Worm (Caenorhabditis elegans) whole organism, L2 larva: ENCODE measurements around the gene pes-4.

ENCODE experiments used
- C34F6.9 ChIP-seq: fragments of 150-350 bp; optimal IDR thresholded peaks from 2 replicates; lab custom pipeline; 2014; ENCODE audit warnings: missing biosample characterization, missing genetic modification characterization
- F13H6.1 ChIP-seq: sonication (generic microtip); optimal IDR thresholded peaks from 2 replicates; lab custom pipeline; 2016; ENCODE audit warnings: missing genetic modification characterization, missing compliant biosample characterization
- R02D3.7 ChIP-seq: fragments of 150-350 bp; optimal IDR thresholded peaks from 2 replicates; lab custom pipeline; 2014; ENCODE audit warnings: missing biosample characterization, missing genetic modification characterization
- Y55F3AM.14 ChIP-seq: fragments of 200-800 bp; sonication (Bioruptor generic); optimal IDR thresholded peaks from 2 replicates; lab custom pipeline; 2018; ENCODE audit warnings: mild to moderate bottlenecking, missing genetic modification characterization, missing compliant biosample characterization
- ZK546.5 ChIP-seq: sonication (generic microtip); optimal IDR thresholded peaks from 2 replicates; lab custom pipeline; 2017; ENCODE audit warnings: missing biosample characterization, missing genetic modification characterization
- alr-1 ChIP-seq: fragments of 150-350 bp; optimal IDR thresholded peaks from 2 replicates; lab custom pipeline; 2014; ENCODE audit warnings: missing biosample characterization, missing genetic modification characterization
- aly-2 ChIP-seq: fragments of 150-350 bp; optimal IDR thresholded peaks from 2 replicates; lab custom pipeline; 2014; ENCODE audit warnings: missing biosample characterization, missing genetic modification characterization
- ama-1 ChIP-seq: fragments of 150-350 bp; optimal IDR thresholded peaks from 2 replicates; lab custom pipeline; 2018; ENCODE audit warnings: inconsistent platforms
- blmp-1 ChIP-seq: sonication (generic microtip); optimal IDR thresholded peaks from 2 replicates; lab custom pipeline; 2017; ENCODE audit warnings: missing genetic modification characterization, mild to moderate bottlenecking, missing compliant biosample characterization, antibody characterized with exemption, moderate library complexity; ENCODE audit not compliant: insufficient read depth
- ceh-16 ChIP-seq: fragments of 150-350 bp; optimal IDR thresholded peaks from 2 replicates; lab custom pipeline; 2014; ENCODE audit warnings: missing biosample characterization, missing genetic modification characterization
- ceh-82 ChIP-seq: fragments of 150-350 bp; optimal IDR thresholded peaks from 2 replicates; lab custom pipeline; 2014; ENCODE audit warnings: missing biosample characterization, missing genetic modification characterization
- crh-2 ChIP-seq: sonication (generic microtip); optimal IDR thresholded peaks from 2 replicates; lab custom pipeline; 2017; ENCODE audit warnings: missing biosample characterization, missing genetic modification characterization
- dmd-4 ChIP-seq: sonication (generic microtip); optimal IDR thresholded peaks from 2 replicates; lab custom pipeline; 2017; ENCODE audit warnings: missing biosample characterization, missing genetic modification characterization
- egl-27 ChIP-seq: sonication (generic microtip); optimal IDR thresholded peaks from 3 replicates; lab custom pipeline; 2017; ENCODE audit warnings: missing biosample characterization, missing genetic modification reagents, missing genetic modification characterization
- elt-1 ChIP-seq: fragments of 150-350 bp; optimal IDR thresholded peaks from 2 replicates; lab custom pipeline; 2014; ENCODE audit warnings: missing biosample characterization, missing genetic modification characterization
- elt-3 ChIP-seq: sonication (generic microtip); optimal IDR thresholded peaks from 2 replicates; lab custom pipeline; 2017; ENCODE audit warnings: missing biosample characterization, missing genetic modification characterization
- fos-1 ChIP-seq: fragments of 150-350 bp; optimal IDR thresholded peaks from 2 replicates; lab custom pipeline; 2014; ENCODE audit warnings: missing biosample characterization, missing genetic modification characterization
- gmeb-1 ChIP-seq: fragments of 150-350 bp; optimal IDR thresholded peaks from 2 replicates; lab custom pipeline; 2014; ENCODE audit warnings: missing biosample characterization, missing genetic modification characterization
- lin-11 ChIP-seq: fragments of 150-350 bp; sonication (generic microtip); optimal IDR thresholded peaks from 2 replicates; lab custom pipeline; 2014; ENCODE audit warnings: missing biosample characterization, missing genetic modification characterization, inconsistent platforms, mixed read lengths
- lin-13 ChIP-seq: fragments of 150-350 bp; optimal IDR thresholded peaks from 2 replicates; lab custom pipeline; 2014; ENCODE audit warnings: missing biosample characterization, missing genetic modification reagents, missing genetic modification characterization
- lin-39 ChIP-seq: fragments of 150-350 bp; optimal IDR thresholded peaks from 2 replicates; lab custom pipeline; 2014; ENCODE audit warnings: missing biosample characterization, missing genetic modification reagents, missing genetic modification characterization
- lsy-2 ChIP-seq, 2 experiments: fragments of 150-350 bp in 1 of 2; sonication (generic microtip) in 1 of 2; optimal IDR thresholded peaks; 2 replicates each; lab custom pipeline; 2014 to 2017; ENCODE audit warnings: missing biosample characterization in 2 of 2, missing genetic modification characterization in 2 of 2
- mab-5 ChIP-seq: fragments of 150-350 bp; optimal IDR thresholded peaks from 2 replicates; lab custom pipeline; 2014; ENCODE audit warnings: missing biosample characterization, missing genetic modification characterization
- mbf-1 ChIP-seq: sonication (generic microtip); optimal IDR thresholded peaks from 2 replicates; lab custom pipeline; 2017; ENCODE audit warnings: missing biosample characterization, missing genetic modification characterization
- mdl-1 ChIP-seq, 2 experiments: fragments of 150-350 bp in 1 of 2; sonication (generic microtip) in 1 of 2; optimal IDR thresholded peaks; 2 replicates each; lab custom pipeline; 2017; ENCODE audit warnings: missing biosample characterization in 2 of 2, missing genetic modification characterization in 2 of 2
- nhr-10 ChIP-seq: sonication (generic microtip); optimal IDR thresholded peaks from 2 replicates; lab custom pipeline; 2017; ENCODE audit warnings: missing biosample characterization, missing genetic modification characterization
- nhr-11 ChIP-seq: fragments of 150-350 bp; optimal IDR thresholded peaks from 2 replicates; lab custom pipeline; 2014; ENCODE audit warnings: missing biosample characterization, missing genetic modification characterization
- nhr-12 ChIP-seq: fragments of 150-350 bp; optimal IDR thresholded peaks from 2 replicates; lab custom pipeline; 2014; ENCODE audit warnings: missing biosample characterization, missing genetic modification characterization
- nhr-129 ChIP-seq: fragments of 150-350 bp; optimal IDR thresholded peaks from 2 replicates; lab custom pipeline; 2014; ENCODE audit warnings: missing biosample characterization, missing genetic modification characterization
- nhr-21 ChIP-seq: fragments of 150-350 bp; optimal IDR thresholded peaks from 2 replicates; lab custom pipeline; 2014; ENCODE audit warnings: missing biosample characterization, missing genetic modification characterization
- nhr-23 ChIP-seq: fragments of 150-350 bp; optimal IDR thresholded peaks from 2 replicates; lab custom pipeline; 2014; ENCODE audit warnings: missing biosample characterization, missing genetic modification reagents, missing genetic modification characterization
- nhr-237 ChIP-seq: fragments of 150-350 bp; optimal IDR thresholded peaks from 2 replicates; lab custom pipeline; 2014; ENCODE audit warnings: missing biosample characterization, missing genetic modification characterization
- nhr-25 ChIP-seq: fragments of 150-350 bp; sonication (generic microtip); optimal IDR thresholded peaks from 3 replicates; lab custom pipeline; 2014; ENCODE audit warnings: missing biosample characterization, missing genetic modification characterization
- nhr-6 ChIP-seq: fragments of 150-350 bp; optimal IDR thresholded peaks from 2 replicates; lab custom pipeline; 2014; ENCODE audit warnings: missing biosample characterization, missing genetic modification characterization
- nhr-77 ChIP-seq: fragments of 150-350 bp; optimal IDR thresholded peaks from 2 replicates; lab custom pipeline; 2014; ENCODE audit warnings: missing biosample characterization, missing genetic modification characterization
- peb-1 ChIP-seq: fragments of 150-350 bp; optimal IDR thresholded peaks from 2 replicates; lab custom pipeline; 2014; ENCODE audit warnings: missing biosample characterization, missing genetic modification characterization
- sem-4 ChIP-seq: fragments of 150-350 bp; optimal IDR thresholded peaks from 2 replicates; lab custom pipeline; 2014; ENCODE audit warnings: missing biosample characterization, missing genetic modification reagents, missing genetic modification characterization
- skn-1 ChIP-seq: sonication (generic microtip); optimal IDR thresholded peaks from 2 replicates; lab custom pipeline; 2017; ENCODE audit warnings: missing biosample characterization, missing genetic modification characterization
- sma-3 ChIP-seq: sonication (generic microtip); optimal IDR thresholded peaks from 2 replicates; lab custom pipeline; 2016; ENCODE audit warnings: missing genetic modification reagents, missing genetic modification characterization, missing compliant biosample characterization
- sma-9 ChIP-seq, 2 experiments: fragments of 150-350 bp in 1 of 2; sonication (generic microtip) in 1 of 2; optimal IDR thresholded peaks; 2 replicates each; lab custom pipeline; 2014 to 2016; ENCODE audit warnings: missing genetic modification characterization in 2 of 2, mild to moderate bottlenecking in 1 of 2, missing biosample characterization in 1 of 2, missing compliant biosample characterization in 1 of 2, missing genetic modification reagents in 1 of 2, moderate library complexity in 1 of 2
- snpc-4 ChIP-seq: fragments of 150-350 bp; optimal IDR thresholded peaks from 2 replicates; lab custom pipeline; 2014; ENCODE audit warnings: missing biosample characterization, missing genetic modification characterization
- unc-39 ChIP-seq: fragments of 150-350 bp; optimal IDR thresholded peaks from 2 replicates; lab custom pipeline; 2014; ENCODE audit warnings: missing biosample characterization, missing genetic modification characterization
- unc-55 ChIP-seq: fragments of 150-350 bp; sonication (generic microtip); optimal IDR thresholded peaks from 3 replicates; lab custom pipeline; 2014; ENCODE audit warnings: missing biosample characterization, missing genetic modification reagents, missing genetic modification characterization
- unc-62 ChIP-seq: fragments of 150-350 bp; optimal IDR thresholded peaks from 2 replicates; lab custom pipeline; 2014; ENCODE audit warnings: missing biosample characterization, missing genetic modification reagents, missing genetic modification characterization
- zag-1 ChIP-seq: fragments of 150-350 bp; optimal IDR thresholded peaks from 2 replicates; lab custom pipeline; 2014; ENCODE audit warnings: missing biosample characterization, missing genetic modification characterization
- ztf-1 ChIP-seq: fragments of 200-800 bp; sonication (Bioruptor generic); conservative IDR thresholded peaks from 2 replicates; pipeline ENCODE4 v1.3.6; 2022; ENCODE audit warnings: missing genetic modification characterization, missing compliant biosample characterization
- ztf-11 ChIP-seq: sonication (generic microtip); optimal IDR thresholded peaks from 2 replicates; lab custom pipeline; 2017; ENCODE audit warnings: missing biosample characterization, missing genetic modification characterization
- ztf-4 ChIP-seq: fragments of 150-350 bp; optimal IDR thresholded peaks from 2 replicates; lab custom pipeline; 2014; ENCODE audit warnings: missing biosample characterization, missing genetic modification characterization

The pes-4 gene

DNA sequence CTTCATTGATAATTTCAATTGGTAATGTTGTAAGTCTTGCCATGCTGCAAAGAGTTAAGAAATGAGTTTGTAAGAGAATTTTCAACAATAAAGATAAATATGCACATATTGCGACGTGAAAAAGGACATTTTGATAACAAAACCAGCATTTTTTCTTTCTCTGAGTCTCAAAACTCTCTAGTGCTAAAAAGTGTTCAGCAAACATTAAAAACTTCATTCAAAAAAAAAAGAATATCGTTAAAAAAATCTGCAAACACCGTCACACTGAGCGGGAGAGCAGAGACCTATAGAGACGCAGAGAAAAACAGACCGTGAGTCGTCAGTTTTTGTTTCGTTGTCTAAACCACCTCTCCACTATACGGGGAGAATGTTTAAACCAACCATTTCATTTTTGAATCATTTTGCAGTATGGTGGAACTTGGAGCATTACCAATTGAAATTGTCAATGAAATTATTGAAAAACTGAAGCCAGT lies 19.1 kb upstream of the pes-4 start, which contains the start of the genes fbxa-76 and fbxa-77:
TSS of gene fbxa-76 (minus strand) at position 51 of the 473 bp plus-strand sequence.
TSS of gene fbxa-77 (plus strand) at position 365 of the 473 bp plus-strand sequence.
- no peak for TF ChIP-seq mab-5 (tag; lab: Kevin White, UChicago)
- no peak for TF ChIP-seq nhr-23 (tag; lab: Kevin White, UChicago)
- no peak for TF ChIP-seq nhr-10 (tag; lab: Kevin White, UChicago)
- no peak for TF ChIP-seq sem-4 (tag; lab: Kevin White, UChicago)
- no peak for TF ChIP-seq egl-27 (tag; lab: Kevin White, UChicago)
- no peak for TF ChIP-seq lin-11
- peak; percentile 41 for TF ChIP-seq crh-2
- TF ChIP-seq ceh-82 (tag; lab: Kevin White, UChicago), result no peak
- no peak for TF ChIP-seq blmp-1
- TF ChIP-seq peb-1 (tag; lab: Kevin White, UChicago), result no peak
- no peak for TF ChIP-seq ZK546.5
- TF ChIP-seq nhr-25 (tag; lab: Kevin White, UChicago), result peak; percentile 14
- no peak for TF ChIP-seq nhr-21
- peak; percentile 38 for TF ChIP-seq C34F6.9
- peak; percentile 10 for TF ChIP-seq lin-13 (GFP tag; lab: Kevin White, UChicago)
- TF ChIP-seq unc-55 (GFP tag; lab: Kevin White, UChicago), result peak; percentile 73
- no peak for TF ChIP-seq mdl-1 (tag; optimal IDR thresholded peaks at IDR 0.05; lab: Kevin White, UChicago)
- TF ChIP-seq alr-1, result no peak
- TF ChIP-seq ztf-4 (tag; lab: Kevin White, UChicago), result no peak
- TF ChIP-seq snpc-4 (tag; lab: Kevin White, UChicago), result no peak
- no peak for TF ChIP-seq zag-1 (tag; lab: Kevin White, UChicago)
- no peak for TF ChIP-seq mbf-1 (tag; lab: Kevin White, UChicago)
- peak in 1 of 2 experiments; percentile 52 for TF ChIP-seq lsy-2 (tag; optimal IDR thresholded peaks at IDR 0.05; lab: Kevin White, UChicago)
- no peak for TF ChIP-seq R02D3.7 (tag; lab: Kevin White, UChicago)
- peak; percentile 71 for TF ChIP-seq fos-1 (tag; lab: Kevin White, UChicago)
- no peak for TF ChIP-seq ztf-1 (GFP tag; lab: Robert Waterston, UW)
- no peak for TF ChIP-seq gmeb-1 (tag; lab: Kevin White, UChicago)
- no peak for TF ChIP-seq elt-1
- no peak for TF ChIP-seq nhr-12 (tag; lab: Kevin White, UChicago)
- no peak for TF ChIP-seq nhr-77 (tag; lab: Kevin White, UChicago)
- no peak for TF ChIP-seq nhr-11
- no peak for TF ChIP-seq dmd-4 (tag; lab: Kevin White, UChicago)
- TF ChIP-seq F13H6.1, result peak; percentile 52
- no peak for TF ChIP-seq lin-39
- TF ChIP-seq nhr-129 (tag; lab: Kevin White, UChicago), result peak; percentile 71
- TF ChIP-seq unc-62, result no peak
- TF ChIP-seq unc-39 (tag; lab: Kevin White, UChicago), result no peak
- TF ChIP-seq aly-2, result no peak
- TF ChIP-seq ceh-16 (tag; lab: Kevin White, UChicago), result no peak
- peak; percentile 58 for TF ChIP-seq sma-9 (GFP tag; optimal IDR thresholded peaks at IDR 0.05; lab: Kevin White, UChicago)
- no peak for TF ChIP-seq sma-9 (tag; optimal IDR thresholded peaks at IDR 0.05; lab: Kevin White, UChicago)
- no peak for TF ChIP-seq sma-3 (GFP tag; lab: Kevin White, UChicago)
- TF ChIP-seq ztf-11, result no peak
- no peak for TF ChIP-seq skn-1
- TF ChIP-seq Y55F3AM.14 (GFP tag; lab: Kevin White, UChicago), result no peak
- TF ChIP-seq elt-3 (tag; lab: Kevin White, UChicago), result no peak
- no peak for TF ChIP-seq ama-1
- TF ChIP-seq nhr-6 (tag; lab: Kevin White, UChicago), result no peak
- no peak for TF ChIP-seq nhr-237 (tag; lab: Kevin White, UChicago)
